Worm (Caenorhabditis elegans) whole organism, L3 larva: ENCODE data around the gene sfa-1.

ENCODE experiments used
- elt-1 ChIP-seq: fragments of 150-350 bp; optimal IDR thresholded peaks from 2 replicates; lab custom pipeline; 2014; ENCODE audit warnings: missing biosample characterization, missing genetic modification characterization
- jun-1 ChIP-seq: fragments of 150-350 bp; optimal IDR thresholded peaks from 2 replicates; lab custom pipeline; 2014; ENCODE audit warnings: missing biosample characterization, missing genetic modification reagents, missing genetic modification characterization
- lin-39 ChIP-seq: fragments of 150-350 bp; optimal IDR thresholded peaks from 2 replicates; lab custom pipeline; 2018; ENCODE audit warnings: missing biosample characterization, missing genetic modification reagents, missing genetic modification characterization
- mdl-1 ChIP-seq: fragments of 150-350 bp; optimal IDR thresholded peaks from 2 replicates; lab custom pipeline; 2014; ENCODE audit warnings: missing biosample characterization, missing genetic modification characterization
- nhr-237 ChIP-seq: fragments of 150-350 bp; optimal IDR thresholded peaks from 2 replicates; lab custom pipeline; 2014; ENCODE audit warnings: missing biosample characterization, missing genetic modification characterization
- nhr-28 ChIP-seq: fragments of 150-350 bp; optimal IDR thresholded peaks from 2 replicates; lab custom pipeline; 2014; ENCODE audit warnings: missing biosample characterization, missing genetic modification characterization
- pha-4 ChIP-seq: fragments of 150-350 bp; optimal IDR thresholded peaks from 2 replicates; lab custom pipeline; 2014; ENCODE audit warnings: missing biosample characterization, missing genetic modification reagents, missing genetic modification characterization
- pqm-1 ChIP-seq: fragments of 150-350 bp; optimal IDR thresholded peaks from 2 replicates; lab custom pipeline; 2017; ENCODE audit warnings: missing biosample characterization, missing genetic modification characterization, inconsistent platforms
- tbx-2 ChIP-seq: sonication (generic microtip); optimal IDR thresholded peaks from 2 replicates; lab custom pipeline; 2016; ENCODE audit warnings: mild to moderate bottlenecking, missing genetic modification characterization, missing compliant biosample characterization
- unc-39 ChIP-seq: sonication (generic microtip); optimal IDR thresholded peaks from 4 replicates; lab custom pipeline; 2017; ENCODE audit warnings: missing biosample characterization, missing genetic modification characterization
- unc-62 ChIP-seq: fragments of 150-350 bp; sonication (generic microtip); optimal IDR thresholded peaks from 4 replicates; lab custom pipeline; 2014; ENCODE audit warnings: missing biosample characterization, missing genetic modification reagents, missing genetic modification characterization

- TF ChIP-seq jun-1 (tag; lab: Kevin White, UChicago) (no peak), elt-1 (tag; lab: Kevin White, UChicago) (no peak), unc-62 (GFP tag; lab: Kevin White, UChicago) (no peak), pqm-1 (tag; lab: Kevin White, UChicago) (no peak), tbx-2 (tag; lab: Kevin White, UChicago) (no peak), nhr-28 (tag; lab: Kevin White, UChicago) (no peak), pha-4 (tag; lab: Kevin White, UChicago) (peak; percentile 91), unc-39 (no peak), mdl-1 (tag; lab: Kevin White, UChicago) (no peak), lin-39 (tag; lab: Kevin White, UChicago) (no peak), nhr-237 (tag; lab: Kevin White, UChicago) (no peak)
Observed at ce11 chrIV:17093701-17094100, 17.1 kb downstream of the sfa-1 start, which contains the start of gene Y116A8C.29.
